Worm (Caenorhabditis elegans) whole organism, L1 larva: ENCODE measurements around the gene F44E2.8.

ENCODE experiments used
- aha-1 ChIP-seq: fragments of 150-350 bp; optimal IDR thresholded peaks from 2 replicates; lab custom pipeline; 2014; ENCODE audit warnings: missing biosample characterization, missing genetic modification characterization
- ceh-88 ChIP-seq: fragments of 200-800 bp; sonication (Bioruptor generic); IDR thresholded peaks from 2 replicates; pipeline ENCODE4 v1.3.6; 2022; ENCODE audit warnings: missing genetic modification characterization, missing compliant biosample characterization
- elt-3 ChIP-seq, 6 experiments: fragments of 150-350 bp in 1 of 6; sonication (generic microtip); optimal IDR thresholded peaks; 2 replicates each; lab custom pipeline; 2017 to 2018; ENCODE audit warnings: missing biosample characterization in 6 of 6, missing genetic modification characterization in 6 of 6, inconsistent platforms in 1 of 6
- hlh-17 ChIP-seq: fragments of 200-800 bp; sonication (Bioruptor generic); optimal IDR thresholded peaks from 2 replicates; lab custom pipeline; 2018; ENCODE audit warnings: missing genetic modification characterization, mild to moderate bottlenecking, missing compliant biosample characterization, moderate library complexity, borderline replicate concordance
- jun-1 ChIP-seq: fragments of 150-350 bp; optimal IDR thresholded peaks from 2 replicates; lab custom pipeline; 2014; ENCODE audit warnings: missing biosample characterization, missing genetic modification reagents, missing genetic modification characterization
- lin-39 ChIP-seq: fragments of 150-350 bp; optimal IDR thresholded peaks from 2 replicates; lab custom pipeline; 2014; ENCODE audit warnings: missing biosample characterization, missing genetic modification reagents, missing genetic modification characterization
- lsy-2 ChIP-seq, 2 experiments: fragments of 150-350 bp; optimal IDR thresholded peaks; 2 replicates each; lab custom pipeline; 2014; ENCODE audit warnings: missing biosample characterization in 2 of 2, missing genetic modification characterization in 2 of 2
- mdl-1 ChIP-seq, 2 experiments: fragments of 150-350 bp; optimal IDR thresholded peaks; 2 replicates each; lab custom pipeline; 2014 to 2017; ENCODE audit warnings: missing biosample characterization in 2 of 2, missing genetic modification characterization in 2 of 2, inconsistent platforms in 1 of 2
- nhr-12 ChIP-seq: sonication (generic microtip); optimal IDR thresholded peaks from 2 replicates; lab custom pipeline; 2017; ENCODE audit warnings: missing biosample characterization, missing genetic modification characterization
- nhr-20 ChIP-seq: sonication (generic microtip); optimal IDR thresholded peaks from 2 replicates; lab custom pipeline; 2016; ENCODE audit warnings: mild to moderate bottlenecking, missing genetic modification characterization, missing compliant biosample characterization
- nhr-90 ChIP-seq: sonication (generic microtip); optimal IDR thresholded peaks from 2 replicates; lab custom pipeline; 2016; ENCODE audit warnings: mild to moderate bottlenecking, missing genetic modification characterization, missing compliant biosample characterization; ENCODE audit not compliant: poor library complexity
- snpc-4 ChIP-seq: fragments of 150-350 bp; optimal IDR thresholded peaks from 2 replicates; lab custom pipeline; 2014; ENCODE audit warnings: missing biosample characterization, missing genetic modification characterization
- unc-130 ChIP-seq: fragments of 150-350 bp; optimal IDR thresholded peaks from 2 replicates; lab custom pipeline; 2017; ENCODE audit warnings: missing biosample characterization, missing genetic modification characterization, inconsistent platforms
- unc-86 ChIP-seq: sonication (generic microtip); optimal IDR thresholded peaks from 2 replicates; lab custom pipeline; 2016; ENCODE audit warnings: missing genetic modification characterization, missing compliant biosample characterization

- TF ChIP-seq hlh-17 (GFP tag; lab: Kevin White, UChicago) (no peak), unc-130 (no peak), nhr-90 (tag; lab: Kevin White, UChicago) (no peak), elt-3 (tag; optimal IDR thresholded peaks at IDR 0.05; lab: Kevin White, UChicago) (no peak), aha-1 (tag; lab: Kevin White, UChicago) (no peak), snpc-4 (tag; lab: Kevin White, UChicago) (no peak), jun-1 (tag; lab: Kevin White, UChicago) (no peak), unc-86 (tag; lab: Kevin White, UChicago) (no peak), lin-39 (no peak), ceh-88 (GFP tag; lab: Robert Waterston, UW) (no peak), lsy-2 (tag; optimal IDR thresholded peaks at IDR 0.05; lab: Kevin White, UChicago) (no peak), mdl-1 (tag; optimal IDR thresholded peaks at IDR 0.05; lab: Kevin White, UChicago) (no peak), nhr-12 (tag; lab: Kevin White, UChicago) (no peak), nhr-20 (tag; lab: Kevin White, UChicago) (no peak)
These were observed 32.7 kb upstream of the F44E2.8 start for ce11 chrIII:8882333-8882732.
